Worm (Caenorhabditis elegans) whole organism, dauer: ENCODE results near the gene F58E2.2.
"Not testable (repeated sequence)": the region's sequence is repeated elsewhere in the genome, so short reads cannot be mapped to it uniquely, and the experiment has no call there.

Source experiments
- unc-62 ChIP-seq: sonication (generic microtip); optimal IDR thresholded peaks from 2 replicates; lab custom pipeline; 2017; ENCODE audit warnings: missing biosample characterization, missing genetic modification reagents, missing genetic modification characterization

Gene F58E2.2

DNA sequence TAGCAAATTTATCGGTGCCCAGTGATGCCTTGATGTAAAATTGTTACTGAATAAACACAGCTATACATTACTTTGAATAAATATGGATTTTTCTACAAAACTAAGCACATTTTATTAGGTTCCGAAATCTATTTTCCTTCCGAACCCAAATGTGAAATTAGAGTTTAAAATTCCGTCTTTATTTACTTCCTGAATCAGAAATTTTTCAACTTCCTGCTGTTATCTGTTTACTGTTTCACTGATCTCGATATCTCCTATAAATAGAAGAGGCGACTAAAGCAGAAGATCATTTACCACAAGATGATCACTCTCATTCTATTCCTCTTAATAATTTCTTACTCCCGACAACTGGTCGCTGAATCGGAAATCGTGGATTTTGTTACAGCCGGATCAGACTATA lies at the start of gene F58E2.2:
Gene F58E2.2 (plus strand): TSS at position 301 of the 400 bp plus-strand sequence.
- TF ChIP-seq unc-62 (GFP tag; lab: Kevin White, UChicago), result no peak

DNA sequence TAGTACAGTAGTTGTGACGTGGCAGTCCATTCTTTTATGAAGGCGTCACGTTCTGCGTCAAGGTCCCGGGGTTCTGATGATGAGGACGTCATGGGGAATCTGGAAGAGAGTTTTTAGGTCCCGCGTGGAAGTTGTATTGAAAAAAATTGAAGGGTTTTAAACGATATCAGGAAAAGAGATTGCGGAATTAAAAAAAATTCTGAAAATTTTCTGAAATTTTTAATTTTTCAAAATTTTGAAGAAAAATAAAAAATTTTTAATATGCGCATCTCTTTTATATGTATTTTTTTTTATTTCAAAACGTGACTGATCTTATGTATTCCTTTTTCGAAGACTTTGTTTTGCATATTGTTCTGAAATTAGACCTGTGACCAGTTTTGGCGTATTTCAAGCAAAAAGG lies 47.3 kb upstream of the F58E2.2 start, which contains the start of gene C04C3.6:
Gene C04C3.6 (minus strand): TSS at position 101 of the 400 bp plus-strand sequence.
- TF ChIP-seq unc-62 (GFP tag; lab: Kevin White, UChicago), result no peak

DNA sequence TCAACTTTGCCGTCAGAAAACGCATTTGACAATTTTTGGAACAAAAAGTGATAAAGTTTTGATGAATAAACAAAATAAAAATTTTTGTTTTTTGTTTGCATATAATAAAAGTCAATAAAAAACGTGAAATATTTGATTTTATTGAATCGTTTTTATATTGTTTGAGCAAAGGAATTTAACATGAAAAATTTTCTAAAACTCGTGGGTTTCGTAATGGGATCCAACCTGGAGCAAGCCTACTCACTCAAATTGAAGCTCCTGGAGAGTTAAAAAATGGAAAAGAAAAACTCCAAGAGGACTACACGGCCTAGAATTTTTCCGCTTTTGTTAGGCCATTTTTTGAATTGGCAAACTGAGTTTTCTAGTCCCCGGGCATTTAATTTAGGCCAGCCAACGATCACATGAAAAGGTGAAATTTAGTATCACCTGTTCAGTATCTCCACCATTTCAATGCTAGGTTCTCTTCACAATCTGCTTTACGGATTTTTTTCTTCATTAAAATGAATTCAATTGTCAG lies 41.4 kb upstream of the F58E2.2 start, which contains the start of the genes C04C3.9 and srz-60:
Gene C04C3.9 (minus strand): TSS at position 101 of the 517 bp plus-strand sequence.
Gene srz-60 (plus strand): TSS at position 467 of the 517 bp plus-strand sequence.
- TF ChIP-seq unc-62 (GFP tag; lab: Kevin White, UChicago), result no peak

DNA sequence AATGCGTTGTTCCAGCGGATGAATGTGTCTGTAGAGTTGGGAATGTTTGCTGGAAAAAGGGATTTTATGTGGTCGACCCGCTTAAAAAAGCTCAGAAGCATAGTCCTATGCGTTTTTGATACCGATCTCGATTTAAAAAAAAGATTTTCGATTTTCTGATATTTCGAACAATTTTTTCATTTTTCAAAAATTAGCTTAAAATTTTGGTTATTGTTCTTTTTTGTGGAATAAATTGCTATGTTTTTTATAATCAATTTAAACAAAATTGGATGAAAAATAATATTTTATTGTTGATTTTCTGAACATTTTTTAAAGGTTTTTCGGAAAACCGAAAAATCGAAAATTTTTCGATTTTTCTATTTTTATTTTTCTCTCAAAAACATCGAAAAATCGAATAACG lies 36.5 kb upstream of the F58E2.2 start, which contains the start of gene C04C3.7:
Gene C04C3.7 (minus strand): TSS at position 101 of the 400 bp plus-strand sequence.
- TF ChIP-seq unc-62 (GFP tag; lab: Kevin White, UChicago), result not testable (repeated sequence)

DNA sequence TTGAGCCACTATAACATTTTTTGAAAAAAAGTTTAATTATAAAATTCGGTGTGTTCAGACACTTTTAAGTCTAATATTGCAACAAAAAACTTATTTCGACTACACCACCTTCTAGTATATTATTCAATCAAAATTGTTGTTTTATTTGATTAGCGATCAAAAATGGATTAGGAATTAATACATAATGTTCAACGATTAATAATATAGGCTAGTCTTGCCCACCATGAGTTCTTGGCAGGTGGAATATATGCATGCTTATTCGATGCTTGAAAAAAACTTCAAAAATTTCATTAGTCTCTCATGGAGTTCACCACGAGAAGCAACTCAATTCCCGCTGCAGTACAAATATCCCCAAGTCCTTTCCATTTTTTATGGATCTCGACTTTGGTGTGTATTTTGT lies 33.8 kb upstream of the F58E2.2 start, which contains the start of gene srz-32:
Gene srz-32 (plus strand): TSS at position 301 of the 400 bp plus-strand sequence.
- no peak for TF ChIP-seq unc-62 (GFP tag; lab: Kevin White, UChicago)

DNA sequence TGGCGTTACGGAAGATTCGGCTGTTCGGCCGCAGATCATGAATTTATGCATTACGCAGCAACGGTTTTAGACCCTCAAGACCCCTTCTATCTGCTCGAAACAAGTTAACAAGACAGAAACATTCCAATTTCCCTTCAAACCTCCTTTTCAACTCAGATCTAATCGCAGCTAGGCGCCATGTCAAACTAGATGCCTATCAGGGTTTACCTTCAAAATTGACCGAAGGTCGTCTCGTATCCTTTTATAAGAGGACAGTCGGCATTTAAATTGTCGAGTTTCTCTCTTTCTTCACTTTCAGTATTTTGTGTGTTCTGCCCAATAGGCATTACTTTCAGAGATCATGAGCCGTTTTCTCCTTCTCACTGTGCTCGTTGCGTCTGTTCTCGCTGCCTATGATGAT lies 31.8 kb upstream of the F58E2.2 start, which contains the start of gene grd-13:
Gene grd-13 (plus strand): TSS at position 291 of the 400 bp plus-strand sequence.
- no peak for TF ChIP-seq unc-62 (GFP tag; lab: Kevin White, UChicago)

DNA sequence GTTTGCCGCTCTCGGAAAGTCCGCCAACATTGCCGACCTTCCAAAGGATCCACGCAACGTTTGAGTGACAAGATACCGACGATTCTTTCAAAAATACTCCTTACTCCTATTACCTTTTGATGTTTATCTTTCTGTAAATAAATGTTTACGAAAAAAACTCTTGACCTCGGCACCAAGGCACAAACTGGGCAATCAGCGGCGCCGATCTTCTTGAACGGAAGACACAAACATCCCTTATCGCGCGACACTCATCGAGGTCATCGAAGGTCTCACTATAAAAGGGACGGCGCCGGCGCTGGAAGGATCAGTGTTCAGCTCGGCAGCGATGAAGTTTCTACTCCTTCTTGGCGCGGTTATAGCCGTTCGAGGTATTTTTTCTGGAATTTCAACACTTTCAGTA lies 30.5 kb upstream of the F58E2.2 start, which contains the start of gene grd-3:
Gene grd-3 (plus strand): TSS at position 302 of the 400 bp plus-strand sequence.
- no peak for TF ChIP-seq unc-62 (GFP tag; lab: Kevin White, UChicago)

DNA sequence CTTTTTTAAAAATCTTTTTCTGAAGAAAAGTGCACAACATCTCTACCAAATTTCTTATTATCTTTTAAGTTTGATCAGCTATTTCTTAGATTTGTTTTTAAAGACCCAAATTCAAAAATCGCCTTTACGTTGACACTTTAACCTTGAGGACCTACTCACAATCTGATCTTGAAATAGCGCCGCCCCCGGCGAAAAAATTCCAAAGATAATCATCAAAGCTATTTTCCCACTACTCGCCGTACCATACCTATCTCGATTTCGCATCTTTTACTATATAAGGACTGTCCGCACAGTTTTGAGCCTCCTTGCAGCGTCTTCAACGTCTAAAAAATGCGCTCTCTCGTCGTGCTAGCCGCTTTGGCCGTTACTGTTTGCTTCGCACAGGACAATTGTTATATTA lies 29.0 kb upstream of the F58E2.2 start, which contains the start of gene grd-10:
Gene grd-10 (plus strand): TSS at position 208 of the 400 bp plus-strand sequence.
- TF ChIP-seq unc-62 (GFP tag; lab: Kevin White, UChicago), result no peak

DNA sequence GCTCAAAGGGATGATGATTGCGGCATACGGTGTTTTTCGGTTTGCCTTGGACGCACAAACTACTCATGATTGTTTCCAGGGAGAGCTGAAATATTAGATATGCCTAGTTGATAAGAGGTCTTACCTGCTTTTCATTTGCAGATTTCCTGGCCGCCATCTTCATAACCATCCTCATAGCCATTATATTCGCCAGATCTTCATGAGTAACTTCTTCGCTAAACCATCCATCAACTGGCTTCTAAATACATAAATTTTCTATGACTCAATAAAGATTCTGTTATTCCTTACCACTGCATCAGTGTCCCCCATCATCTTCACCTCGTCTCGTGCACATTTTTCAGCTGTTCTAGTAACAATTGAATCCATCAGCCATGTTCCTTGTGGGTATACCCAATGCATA lies 27.3 kb upstream of the F58E2.2 start:
- TF ChIP-seq unc-62 (GFP tag; lab: Kevin White, UChicago), result no peak

DNA sequence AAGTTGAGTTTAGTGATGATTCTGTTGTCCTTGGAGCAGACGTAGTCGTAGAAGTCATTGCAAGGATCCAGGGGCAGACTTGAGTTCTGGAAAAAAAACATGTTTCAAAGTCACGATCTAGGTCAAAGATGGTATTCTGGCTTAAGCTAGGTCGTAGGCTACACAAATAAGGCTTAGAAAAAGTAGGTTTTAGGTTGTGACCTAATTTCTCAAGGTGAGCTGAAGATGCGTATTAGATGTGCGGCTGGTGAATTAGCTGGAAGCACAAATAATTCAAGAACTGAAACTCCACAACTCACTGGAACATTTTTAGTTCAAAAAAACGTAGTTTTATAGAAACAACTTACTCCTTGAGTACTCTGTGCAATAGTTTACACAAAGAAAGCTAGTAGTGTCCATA lies 25.7 kb upstream of the F58E2.2 start, which contains the start of gene F09D12.2:
Gene F09D12.2 (minus strand): TSS at position 101 of the 400 bp plus-strand sequence.
- no peak for TF ChIP-seq unc-62 (GFP tag; lab: Kevin White, UChicago)

DNA sequence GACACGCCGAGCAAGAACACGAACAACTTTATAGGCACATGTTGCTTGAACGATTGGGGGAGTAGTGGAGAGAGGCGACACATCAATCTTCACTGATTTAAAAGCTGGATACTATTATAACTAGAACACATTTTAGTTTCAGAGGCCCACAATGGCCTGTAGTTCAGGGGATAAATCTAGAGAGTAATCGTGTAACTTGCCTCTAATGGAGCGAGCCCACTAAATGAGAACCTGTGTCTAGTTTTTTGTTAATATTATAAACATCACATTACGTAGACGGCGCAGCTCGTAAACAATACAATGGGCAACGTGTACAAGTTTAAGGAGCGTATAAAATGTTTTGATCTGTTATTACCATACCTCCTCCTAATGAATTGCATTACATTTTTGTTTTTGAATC lies 25.2 kb upstream of the F58E2.2 start, which contains the start of gene F58E2.5:
Gene F58E2.5 (plus strand): TSS at position 301 of the 400 bp plus-strand sequence.
- no peak for TF ChIP-seq unc-62 (GFP tag; lab: Kevin White, UChicago)

DNA sequence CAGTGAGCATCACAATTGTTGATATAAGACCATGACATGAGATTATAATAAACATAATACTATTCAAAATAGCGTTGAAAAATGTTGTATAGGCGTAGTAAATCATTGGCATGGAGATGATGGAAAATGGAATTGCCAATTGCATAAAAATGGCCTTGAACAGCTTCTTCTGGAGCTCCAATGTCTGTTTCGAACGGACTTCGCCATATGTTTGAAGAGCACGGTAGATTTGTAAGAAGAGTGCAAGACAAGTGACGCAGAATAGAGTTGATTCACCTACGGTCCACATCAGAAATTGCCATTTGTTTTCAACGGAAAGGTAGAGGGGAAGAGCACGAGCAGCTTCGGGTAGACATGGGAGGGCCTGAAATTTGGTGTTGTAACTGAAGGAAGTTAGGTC lies 22.5 kb upstream of the F58E2.2 start:
- no peak for TF ChIP-seq unc-62 (GFP tag; lab: Kevin White, UChicago)

DNA sequence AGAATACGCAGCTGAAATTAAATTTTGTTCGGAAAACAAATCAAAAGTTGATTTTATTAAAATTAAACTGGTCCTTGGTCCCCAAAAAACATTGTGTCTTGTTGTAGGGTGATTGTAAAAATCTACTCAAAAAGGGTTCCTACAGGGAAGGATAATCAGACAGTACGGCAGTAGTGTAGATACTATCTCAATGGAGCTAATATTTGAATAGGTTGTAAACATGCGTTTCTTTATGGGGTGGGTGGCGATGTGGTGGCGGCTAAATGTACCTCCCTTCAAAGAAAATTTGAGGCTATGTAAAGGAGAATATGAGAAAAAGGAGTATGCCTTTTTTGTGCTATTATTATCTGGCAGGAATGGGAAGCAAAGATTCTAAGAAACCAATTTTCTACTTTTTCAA lies 17.3 kb upstream of the F58E2.2 start:
- TF ChIP-seq unc-62 (GFP tag; lab: Kevin White, UChicago), result no peak

DNA sequence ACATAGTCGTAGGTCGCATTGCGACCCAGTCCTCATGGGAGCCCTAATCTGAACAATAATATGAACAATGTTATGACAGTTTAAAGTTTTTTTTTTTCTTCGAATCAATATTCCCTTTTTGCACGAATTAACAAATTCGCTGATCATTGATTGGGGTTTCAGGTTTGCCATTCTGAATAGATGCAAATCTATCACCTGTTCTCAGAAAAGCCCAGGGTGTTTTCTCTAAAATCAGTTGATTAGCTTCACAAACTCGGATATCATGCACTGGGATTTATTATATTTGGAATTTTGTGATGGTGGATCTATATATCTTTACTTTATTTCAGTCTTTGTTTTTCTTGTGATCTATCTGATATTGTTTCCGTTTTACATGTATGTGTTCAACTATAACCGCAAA lies 16.5 kb upstream of the F58E2.2 start, which contains the start of gene srz-23:
Gene srz-23 (plus strand): TSS at position 263 of the 400 bp plus-strand sequence.
- no peak for TF ChIP-seq unc-62 (GFP tag; lab: Kevin White, UChicago)

DNA sequence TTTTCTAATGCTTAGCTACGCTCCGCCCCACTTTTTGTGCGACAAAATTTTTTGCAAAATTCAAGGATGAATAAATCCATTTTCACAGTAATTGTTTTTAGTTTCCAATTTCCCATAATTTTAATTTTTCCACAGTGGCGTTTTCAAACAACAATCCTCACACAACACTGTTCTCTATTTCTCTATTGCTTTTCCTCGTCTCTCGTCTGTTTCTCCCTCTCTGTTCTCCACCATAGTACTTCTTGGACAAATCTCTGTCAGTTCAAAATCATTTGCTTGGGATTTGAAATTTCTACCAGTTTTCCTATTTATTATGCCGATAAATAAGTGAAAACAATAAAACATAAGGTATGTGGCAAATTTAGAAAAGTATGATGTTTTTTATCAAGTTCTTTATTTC lies 6.6 kb upstream of the F58E2.2 start, which contains the start of gene F58E2.4:
Gene F58E2.4 (plus strand): TSS at position 134 of the 400 bp plus-strand sequence.
- no peak for TF ChIP-seq unc-62 (GFP tag; lab: Kevin White, UChicago)

DNA sequence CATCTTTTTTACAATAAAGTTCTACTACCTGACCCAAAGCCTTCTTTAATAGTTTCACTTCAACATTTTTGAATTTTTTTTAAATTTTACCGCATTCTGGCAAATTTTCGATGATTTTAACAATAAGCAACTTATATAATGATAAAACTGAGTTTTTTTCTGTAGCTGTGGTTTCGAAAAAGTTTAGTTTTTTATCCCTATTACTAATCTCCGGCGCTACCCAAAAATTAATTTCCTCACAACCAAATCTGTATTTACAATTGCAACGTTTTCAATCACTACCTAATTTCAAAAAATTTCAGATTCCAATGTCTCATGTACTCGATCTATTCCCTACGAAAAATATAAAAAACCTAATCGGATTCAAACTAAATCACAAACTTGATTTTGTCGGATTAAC lies 2.7 kb upstream of the F58E2.2 start, which contains the start of gene F58E2.3:
Gene F58E2.3 (plus strand): TSS at position 301 of the 400 bp plus-strand sequence.
- no peak for TF ChIP-seq unc-62 (GFP tag; lab: Kevin White, UChicago)
